Fruit fly (Drosophila melanogaster) whole organism: ENCODE results near the gene CG34398.

Source experiments
- CG8478 ChIP-seq: fragments of >200 bp; optimal IDR thresholded peaks from 2 replicates; lab custom pipeline; 2018; ENCODE audit warnings: inconsistent platforms
- Dll ChIP-seq: fragments of >200 bp; optimal IDR thresholded peaks from 2 replicates; lab custom pipeline; 2017
- EcR ChIP-seq, 2 experiments: fragments of >200 bp; optimal IDR thresholded peaks; 2 replicates each; lab custom pipeline; 2017; ENCODE audit warnings: missing biosample characterization in 2 of 2, missing genetic modification characterization in 2 of 2, missing genetic modification reagents in 2 of 2
- pan ChIP-seq: fragments of >200 bp; optimal IDR thresholded peaks from 2 replicates; lab custom pipeline; 2017
- psq ChIP-seq: fragments of >200 bp; optimal IDR thresholded peaks from 2 replicates; lab custom pipeline; 2017
- usp ChIP-seq: fragments of >200 bp; optimal IDR thresholded peaks from 2 replicates; lab custom pipeline; 2017; ENCODE audit warnings: missing biosample characterization, missing genetic modification characterization, mixed read lengths

Gene CG34398

DNA sequence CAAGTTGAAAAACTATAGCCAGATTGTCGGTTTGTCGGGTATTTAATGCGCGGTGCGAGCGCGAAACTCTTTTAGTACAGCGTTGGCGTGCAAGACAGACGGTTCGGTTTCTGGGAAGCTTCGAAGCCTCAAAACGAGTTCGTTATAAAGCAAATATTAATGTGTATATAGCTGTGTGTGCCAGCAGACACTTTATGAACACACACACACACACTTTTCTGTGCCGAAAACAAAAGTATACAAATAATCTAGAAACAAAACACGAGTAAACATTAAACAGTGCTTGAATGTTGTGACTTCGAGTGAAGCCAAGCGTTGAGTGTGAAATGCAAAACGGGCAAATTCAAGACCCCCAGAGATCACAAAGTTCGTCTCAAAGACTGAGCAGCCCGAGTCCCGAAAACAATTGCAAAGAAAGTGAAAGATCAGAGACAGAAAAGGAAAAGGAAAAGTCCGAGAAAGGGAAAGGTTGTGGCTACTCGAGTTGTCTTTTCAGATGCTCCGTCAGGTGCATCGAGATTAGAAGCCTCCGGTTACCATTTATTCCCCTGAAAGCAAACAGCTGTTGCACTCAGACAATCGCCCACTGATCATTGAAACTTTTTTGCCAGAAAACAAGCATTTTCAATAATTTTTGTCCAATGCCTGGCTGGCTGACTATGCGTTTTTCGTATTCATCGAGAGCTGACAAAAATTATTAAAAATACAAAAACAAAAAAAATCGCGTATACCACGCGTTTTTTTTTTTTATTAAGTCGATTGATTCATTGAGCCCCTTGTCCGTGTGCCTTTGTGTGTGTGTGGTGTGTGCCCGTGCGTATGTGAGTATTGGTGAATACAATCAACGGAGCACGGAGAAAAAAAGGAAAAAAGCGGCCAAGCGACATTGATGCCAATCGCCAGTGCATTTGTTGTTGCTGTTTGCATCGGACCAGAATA, at the start of gene CG34398:
TSS of gene CG34398 (plus strand) at position 73 of the 939 bp plus-strand sequence.
- TF ChIP-seq psq (lab: Kevin White, UChicago) (no peak), pan (lab: Kevin White, UChicago) (no peak), CG8478 (lab: Kevin White, UChicago) (no peak), usp (GFP tag; lab: Kevin White, UChicago) (no peak), Dll (lab: Kevin White, UChicago) (no peak), EcR (GFP tag; optimal IDR thresholded peaks at IDR 0.05; lab: Kevin White, UChicago) (no peak)

dm6 chr2L:8849170-8849569, 49.4 kb upstream of the CG34398 start:
- TF ChIP-seq CG8478 (lab: Kevin White, UChicago) = no peak
- TF ChIP-seq Dll (lab: Kevin White, UChicago) = no peak
- TF ChIP-seq EcR (GFP tag; optimal IDR thresholded peaks at IDR 0.05; lab: Kevin White, UChicago) = no peak
- no peak for TF ChIP-seq usp (GFP tag; lab: Kevin White, UChicago)
- no peak for TF ChIP-seq psq (lab: Kevin White, UChicago)
- TF ChIP-seq pan (lab: Kevin White, UChicago) = no peak

DNA sequence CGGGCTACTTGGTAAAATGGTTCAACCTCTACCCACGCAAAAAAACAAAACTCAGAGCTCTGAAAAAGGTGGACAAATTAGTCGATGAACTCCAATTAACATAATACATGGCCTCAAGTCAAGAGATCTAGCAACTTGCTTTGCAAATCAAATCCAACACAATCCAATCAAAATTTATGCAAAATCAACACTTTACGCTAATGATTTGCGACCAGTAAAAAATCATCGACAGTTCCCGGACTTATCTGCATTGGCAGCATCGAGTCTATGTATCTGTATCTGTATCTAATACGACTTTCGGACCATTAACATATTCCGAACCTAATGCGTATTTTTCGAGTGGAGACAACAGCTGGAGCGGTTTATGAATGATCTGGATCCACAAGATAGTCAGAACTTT, 47.5 kb upstream of the CG34398 start:
- TF ChIP-seq Dll (lab: Kevin White, UChicago) (no peak), EcR (GFP tag; optimal IDR thresholded peaks at IDR 0.05; lab: Kevin White, UChicago) (no peak), CG8478 (lab: Kevin White, UChicago) (no peak), pan (lab: Kevin White, UChicago) (no peak), psq (lab: Kevin White, UChicago) (no peak), usp (GFP tag; lab: Kevin White, UChicago) (no peak)

DNA sequence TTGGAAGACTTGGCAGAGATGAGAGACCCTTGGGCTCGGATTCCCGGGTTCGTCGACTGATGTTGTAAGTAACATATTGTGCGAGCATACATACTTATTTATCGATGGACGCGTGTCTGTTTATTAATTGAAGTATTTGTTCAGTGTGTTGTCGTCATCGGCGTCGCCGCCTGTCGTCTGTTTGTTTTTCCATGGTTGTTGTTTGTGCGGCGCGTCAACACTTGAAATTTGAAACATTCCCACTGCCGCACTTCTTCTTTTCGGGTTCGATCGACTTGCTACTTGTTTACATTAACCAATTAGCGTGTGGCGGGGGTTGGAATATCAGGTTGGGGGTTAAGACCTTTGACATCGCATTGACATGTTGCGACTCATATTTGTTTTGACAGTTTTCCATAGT, 46.4 kb upstream of the CG34398 start:
- TF ChIP-seq usp (GFP tag; lab: Kevin White, UChicago) = no peak

DNA sequence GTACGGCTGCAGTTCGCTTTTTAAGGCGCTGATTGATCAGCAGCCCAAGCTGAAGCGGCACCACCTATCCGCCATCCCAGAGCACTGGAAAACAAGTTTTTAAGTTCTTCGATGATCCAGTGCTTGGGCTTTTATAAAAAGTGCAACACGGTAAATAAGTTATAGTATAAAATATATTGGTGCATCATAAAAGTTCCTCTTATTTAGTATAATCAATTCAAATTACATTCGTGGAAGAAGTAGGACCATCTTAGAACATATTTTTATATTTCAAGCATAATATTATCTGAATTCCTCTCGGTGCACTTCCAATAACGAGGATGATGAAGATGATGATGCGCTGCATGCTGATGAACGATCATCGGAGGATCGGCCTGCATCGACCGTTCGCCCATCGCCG, 43.1 kb upstream of the CG34398 start:
- TF ChIP-seq psq (lab: Kevin White, UChicago) = no peak
- no peak for TF ChIP-seq CG8478 (lab: Kevin White, UChicago)
- no peak for TF ChIP-seq pan (lab: Kevin White, UChicago)
- TF ChIP-seq usp (GFP tag; lab: Kevin White, UChicago) = no peak
- no peak for TF ChIP-seq Dll (lab: Kevin White, UChicago)
- no peak for TF ChIP-seq EcR (GFP tag; optimal IDR thresholded peaks at IDR 0.05; lab: Kevin White, UChicago)

DNA sequence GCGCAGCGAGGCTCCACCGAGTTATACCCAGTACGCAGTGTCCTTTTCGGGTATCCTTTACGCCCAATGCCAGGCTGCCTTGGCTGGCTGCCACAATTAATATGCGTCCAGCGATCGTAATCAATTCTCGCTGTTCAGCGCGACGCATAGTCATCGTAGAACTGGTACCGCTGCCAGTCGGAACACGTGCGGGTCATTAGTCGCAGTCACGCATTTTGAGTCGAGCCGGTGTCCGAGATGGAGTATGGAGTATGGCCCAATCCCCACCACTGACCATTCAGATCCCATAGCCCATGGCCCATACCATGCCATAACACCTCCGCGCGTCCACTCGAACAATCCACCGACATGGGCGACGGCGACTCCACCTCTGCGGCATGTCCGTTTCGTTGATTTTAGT, 40.8 kb upstream of the CG34398 start:
- no peak for TF ChIP-seq psq (lab: Kevin White, UChicago)
- TF ChIP-seq EcR (GFP tag; optimal IDR thresholded peaks at IDR 0.05; lab: Kevin White, UChicago) = no peak
- no peak for TF ChIP-seq usp (GFP tag; lab: Kevin White, UChicago)
- TF ChIP-seq pan (lab: Kevin White, UChicago) = no peak
- TF ChIP-seq CG8478 (lab: Kevin White, UChicago) = no peak
- no peak for TF ChIP-seq Dll (lab: Kevin White, UChicago)

- TF ChIP-seq EcR (GFP tag; optimal IDR thresholded peaks at IDR 0.05; lab: Kevin White, UChicago) (no peak), CG8478 (lab: Kevin White, UChicago) (no peak), psq (lab: Kevin White, UChicago) (no peak), usp (GFP tag; lab: Kevin White, UChicago) (no peak), Dll (lab: Kevin White, UChicago) (no peak), pan (lab: Kevin White, UChicago) (no peak)
These were observed 38.7 kb upstream of the CG34398 start for dm6 chr2L:8859839-8860238.

DNA sequence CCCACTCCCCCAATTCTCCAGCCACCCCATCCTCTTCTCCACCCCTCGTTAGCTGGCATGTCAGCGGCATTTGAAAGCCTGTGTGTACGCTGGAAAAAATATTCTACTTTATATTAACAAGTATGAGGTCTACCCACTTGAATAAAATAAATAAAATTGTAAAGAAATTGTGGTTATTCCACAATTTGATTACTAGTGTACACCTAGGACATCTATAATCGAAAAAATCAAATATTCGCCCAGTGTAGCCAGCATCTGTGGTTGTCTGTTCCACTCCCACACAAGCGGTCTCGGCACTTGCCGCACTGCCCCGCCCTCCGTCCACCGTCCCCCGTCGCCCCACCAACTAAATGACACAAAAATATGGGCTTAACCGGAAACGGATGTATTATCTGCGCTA, 37.8 kb upstream of the CG34398 start:
- TF ChIP-seq Dll (lab: Kevin White, UChicago) (no peak), usp (GFP tag; lab: Kevin White, UChicago) (no peak), EcR (GFP tag; optimal IDR thresholded peaks at IDR 0.05; lab: Kevin White, UChicago) (no peak), pan (lab: Kevin White, UChicago) (no peak)

DNA sequence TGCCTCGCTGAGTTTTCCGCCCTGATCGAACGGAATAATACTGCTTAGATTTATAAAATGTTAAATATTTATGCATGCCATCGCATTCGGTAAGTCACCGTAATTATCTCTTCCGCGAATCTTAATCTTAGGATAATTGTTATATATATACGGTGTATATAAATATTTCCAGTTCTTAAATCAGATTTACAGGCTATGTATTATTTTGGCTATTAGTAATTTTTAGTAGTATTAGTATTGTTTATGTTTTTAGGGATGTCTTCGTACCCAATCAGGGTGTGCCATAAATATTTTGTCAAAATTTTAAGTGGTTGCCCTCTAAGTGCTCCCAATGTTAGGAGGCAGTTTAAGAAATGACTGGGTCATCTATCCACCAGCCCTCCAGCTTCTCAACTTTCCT, 36.1 kb upstream of the CG34398 start, which contains the start of gene CG32986:
TSS of gene CG32986 (plus strand) at position 301 of the 400 bp plus-strand sequence.
- TF ChIP-seq usp (GFP tag; lab: Kevin White, UChicago) = no peak
- no peak for TF ChIP-seq Dll (lab: Kevin White, UChicago)
- no peak for TF ChIP-seq psq (lab: Kevin White, UChicago)
- TF ChIP-seq EcR (GFP tag; optimal IDR thresholded peaks at IDR 0.05; lab: Kevin White, UChicago) = no peak
- no peak for TF ChIP-seq pan (lab: Kevin White, UChicago)

DNA sequence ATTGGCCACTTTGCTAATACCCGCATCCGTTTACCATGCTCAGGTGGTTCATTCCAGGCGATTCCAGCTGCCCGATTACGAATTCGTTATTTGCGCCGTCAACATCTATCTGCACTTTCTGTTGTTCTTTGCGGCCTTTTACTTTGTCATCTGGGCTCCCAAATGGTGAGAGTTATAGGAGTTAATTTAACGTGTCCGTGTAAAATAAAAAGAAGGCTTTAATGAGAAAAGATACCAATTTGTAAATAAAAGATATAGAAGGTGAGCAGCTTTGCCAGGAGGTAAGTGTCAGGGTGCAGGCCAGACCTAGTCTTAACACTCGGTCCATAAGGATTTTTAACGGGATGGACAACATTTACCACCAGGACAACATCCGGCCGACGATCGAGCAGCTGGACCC, 35.1 kb upstream of the CG34398 start, which contains the start of gene CG32987:
TSS of gene CG32987 (plus strand) at position 301 of the 400 bp plus-strand sequence.
- TF ChIP-seq CG8478 (lab: Kevin White, UChicago) (no peak), pan (lab: Kevin White, UChicago) (no peak), Dll (lab: Kevin White, UChicago) (no peak), usp (GFP tag; lab: Kevin White, UChicago) (no peak), psq (lab: Kevin White, UChicago) (no peak), EcR (GFP tag; optimal IDR thresholded peaks at IDR 0.05; lab: Kevin White, UChicago) (no peak)

dm6 chr2L:8864564-8864963, 34.0 kb upstream of the CG34398 start, which contains the start of gene CG32988:
Gene CG32988, plus strand, starts transcription at chr2L:8864864.
- no peak for TF ChIP-seq CG8478 (lab: Kevin White, UChicago)
- no peak for TF ChIP-seq EcR (GFP tag; optimal IDR thresholded peaks at IDR 0.05; lab: Kevin White, UChicago)
- TF ChIP-seq pan (lab: Kevin White, UChicago) = no peak
- TF ChIP-seq psq (lab: Kevin White, UChicago) = no peak
- TF ChIP-seq Dll (lab: Kevin White, UChicago) = no peak
- TF ChIP-seq usp (GFP tag; lab: Kevin White, UChicago) = no peak
